Fruit fly (Drosophila melanogaster) whole organism, prepupa: ENCODE results near the gene CG13950.
A peak's percentile ranks its signal among the peaks of the same experiment; 100 is the strongest.

ENCODE experiments used
- Blimp-1 ChIP-seq: fragments of 200-800 bp; sonication (Bioruptor generic); optimal IDR thresholded peaks from 3 replicates; lab custom pipeline; 2017; ENCODE audit warnings: missing biosample characterization, missing genetic modification characterization, mild to moderate bottlenecking, moderate library complexity, missing genetic modification reagents
- CG10631 ChIP-seq: fragments of 200-800 bp; sonication (Bioruptor generic); optimal IDR thresholded peaks from 2 replicates; lab custom pipeline; 2016; ENCODE audit warnings: missing biosample characterization, missing genetic modification characterization
- CG1621 ChIP-seq: fragments of 200-800 bp; sonication (Bioruptor generic); optimal IDR thresholded peaks from 3 replicates; lab custom pipeline; 2018; ENCODE audit warnings: missing biosample characterization, mild to moderate bottlenecking, missing genetic modification characterization
- CG16779 ChIP-seq: fragments of 200-800 bp; sonication (Bioruptor generic); optimal IDR thresholded peaks from 3 replicates; lab custom pipeline; 2017; ENCODE audit warnings: missing biosample characterization, mild to moderate bottlenecking, missing genetic modification characterization
- CG31627 ChIP-seq: fragments of 200-800 bp; sonication (Bioruptor generic); optimal IDR thresholded peaks from 3 replicates; lab custom pipeline; 2016; ENCODE audit warnings: missing biosample characterization, missing genetic modification characterization
- CG6276 ChIP-seq: fragments of 200-800 bp; sonication (Bioruptor generic); optimal IDR thresholded peaks from 2 replicates; lab custom pipeline; 2017; ENCODE audit warnings: missing biosample characterization, mild to moderate bottlenecking, missing genetic modification characterization
- CG6792 ChIP-seq: fragments of 200-800 bp; sonication (Bioruptor generic); optimal IDR thresholded peaks from 3 replicates; lab custom pipeline; 2016; ENCODE audit warnings: missing biosample characterization, missing genetic modification characterization
- CG7368 ChIP-seq: fragments of 200-800 bp; sonication (Bioruptor generic); optimal IDR thresholded peaks from 3 replicates; lab custom pipeline; 2016; ENCODE audit warnings: missing biosample characterization, missing genetic modification characterization
- Eip78C ChIP-seq: fragments of 200-800 bp; sonication (Bioruptor generic); peaks from one replicate; lab custom pipeline; 2016; ENCODE audit warnings: missing biosample characterization, missing genetic modification characterization
- Ets21C ChIP-seq: fragments of 200-800 bp; sonication (Bioruptor generic); optimal IDR thresholded peaks from 3 replicates; lab custom pipeline; 2016; ENCODE audit warnings: missing biosample characterization, missing genetic modification characterization
- OdsH ChIP-seq: fragments of 200-800 bp; sonication (Bioruptor generic); optimal IDR thresholded peaks from 3 replicates; lab custom pipeline; 2016; ENCODE audit warnings: missing biosample characterization, missing genetic modification characterization
- esn ChIP-seq: fragments of 200-800 bp; sonication (Bioruptor generic); optimal IDR thresholded peaks from 2 replicates; lab custom pipeline; 2016; ENCODE audit warnings: missing biosample characterization, mild to moderate bottlenecking, missing genetic modification characterization, moderate library complexity

- TF ChIP-seq Blimp-1 (no peak), OdsH (GFP tag; lab: Kevin White, UChicago) (peak; percentile 26), esn (GFP tag; lab: Kevin White, UChicago) (peak; percentile 56), CG6276 (GFP tag; lab: Kevin White, UChicago) (no peak), CG16779 (tag; lab: Kevin White, UChicago) (no peak), CG10631 (no peak), CG7368 (no peak), CG6792 (no peak), Eip78C (GFP tag; lab: Kevin White, UChicago) (no peak), Ets21C (GFP tag; lab: Kevin White, UChicago) (no peak), CG31627 (peak; percentile 22), CG1621 (no peak)
These were observed 35.5 kb downstream of the CG13950 start for dm6 chr2L:895448-895847.
